Worm (Caenorhabditis elegans) whole organism, L1 larva: ENCODE data around the gene R10E4.7.
A peak's percentile ranks its signal among the peaks of the same experiment; 100 is the strongest.

ENCODE experiments used
- C04F5.9 ChIP-seq: sonication (generic microtip); optimal IDR thresholded peaks from 2 replicates; lab custom pipeline; 2016; ENCODE audit warnings: missing genetic modification characterization, missing compliant biosample characterization
- C16A3.4 ChIP-seq: fragments of 150-350 bp; optimal IDR thresholded peaks from 2 replicates; lab custom pipeline; 2014; ENCODE audit warnings: missing biosample characterization, missing genetic modification characterization
- C34B4.2 ChIP-seq: sonication (generic microtip); optimal IDR thresholded peaks from 2 replicates; lab custom pipeline; 2017; ENCODE audit warnings: mild to moderate bottlenecking, missing genetic modification characterization, missing compliant biosample characterization
- Y116A8C.19 ChIP-seq: sonication (generic microtip); optimal IDR thresholded peaks from 2 replicates; lab custom pipeline; 2016; ENCODE audit warnings: missing compliant biosample characterization, missing genetic modification characterization, borderline replicate concordance
- aha-1 ChIP-seq: fragments of 150-350 bp; optimal IDR thresholded peaks from 2 replicates; lab custom pipeline; 2014; ENCODE audit warnings: missing biosample characterization, missing genetic modification characterization
- aly-2 ChIP-seq: fragments of 150-350 bp; optimal IDR thresholded peaks from 2 replicates; lab custom pipeline; 2014; ENCODE audit warnings: missing biosample characterization, missing genetic modification characterization
- ama-1 ChIP-seq: fragments of 150-350 bp; optimal IDR thresholded peaks from 2 replicates; lab custom pipeline; 2014
- ceh-63 ChIP-seq: fragments of 200-800 bp; sonication (Bioruptor generic); optimal IDR thresholded peaks from 2 replicates; lab custom pipeline; 2018; ENCODE audit warnings: mild to moderate bottlenecking, missing genetic modification characterization, missing compliant biosample characterization
- ceh-8 ChIP-seq: fragments of 200-800 bp; sonication (Bioruptor generic); optimal IDR thresholded peaks from 2 replicates; lab custom pipeline; 2018; ENCODE audit warnings: mild to moderate bottlenecking, missing genetic modification characterization, moderate library complexity, missing compliant biosample characterization
- ceh-82 ChIP-seq, 3 experiments: fragments of 150-350 bp in 1 of 3; sonication (generic microtip) in 2 of 3; optimal IDR thresholded peaks; 2 replicates each; lab custom pipeline; 2014 to 2017; ENCODE audit warnings: missing biosample characterization in 3 of 3, missing genetic modification characterization in 3 of 3
- ceh-88 ChIP-seq: fragments of 200-800 bp; sonication (Bioruptor generic); IDR thresholded peaks from 2 replicates; pipeline ENCODE4 v1.3.6; 2022; ENCODE audit warnings: missing genetic modification characterization, missing compliant biosample characterization
- ceh-90 ChIP-seq: sonication (generic microtip); optimal IDR thresholded peaks from 2 replicates; lab custom pipeline; 2016; ENCODE audit warnings: missing genetic modification characterization, missing compliant biosample characterization
- ces-1 ChIP-seq: fragments of 150-350 bp; optimal IDR thresholded peaks from 2 replicates; lab custom pipeline; 2014; ENCODE audit warnings: missing biosample characterization, missing genetic modification reagents, missing genetic modification characterization
- dpl-1 ChIP-seq, 3 experiments: fragments of 150-350 bp in 2 of 3; sonication (generic microtip) in 1 of 3; optimal IDR thresholded peaks; 2 replicates each; lab custom pipeline; 2014 to 2017; ENCODE audit warnings: missing biosample characterization in 3 of 3, missing genetic modification characterization in 3 of 3, missing genetic modification reagents in 3 of 3
- dsc-1 ChIP-seq: sonication (generic microtip); optimal IDR thresholded peaks from 2 replicates; lab custom pipeline; 2016; ENCODE audit warnings: mild to moderate bottlenecking, missing genetic modification characterization, missing compliant biosample characterization
- egl-27 ChIP-seq, 2 experiments: fragments of 150-350 bp in 1 of 2; sonication (generic microtip); optimal IDR thresholded peaks; 3 replicates each; lab custom pipeline; 2017 to 2018; ENCODE audit warnings: missing biosample characterization in 2 of 2, missing genetic modification characterization in 2 of 2, missing genetic modification reagents in 2 of 2
- ets-5 ChIP-seq: fragments of 200-800 bp; sonication (Bioruptor generic); IDR thresholded peaks from 2 replicates; pipeline ENCODE4 v1.3.6; 2022; ENCODE audit warnings: missing genetic modification characterization, missing compliant biosample characterization
- fkh-4 ChIP-seq: sonication (generic microtip); optimal IDR thresholded peaks from 2 replicates; lab custom pipeline; 2016; ENCODE audit warnings: missing compliant biosample characterization, missing genetic modification characterization, borderline replicate concordance
- fkh-8 ChIP-seq: sonication (generic microtip); optimal IDR thresholded peaks from 2 replicates; lab custom pipeline; 2016; ENCODE audit warnings: mild to moderate bottlenecking, missing genetic modification characterization, missing compliant biosample characterization
- hlh-17 ChIP-seq: fragments of 200-800 bp; sonication (Bioruptor generic); optimal IDR thresholded peaks from 2 replicates; lab custom pipeline; 2018; ENCODE audit warnings: missing genetic modification characterization, mild to moderate bottlenecking, missing compliant biosample characterization, moderate library complexity, borderline replicate concordance
- hlh-4 ChIP-seq: sonication (generic microtip); optimal IDR thresholded peaks from 2 replicates; lab custom pipeline; 2016; ENCODE audit warnings: mild to moderate bottlenecking, missing genetic modification characterization, missing compliant biosample characterization
- hpl-2 ChIP-seq: fragments of 150-350 bp; optimal IDR thresholded peaks from 2 replicates; lab custom pipeline; 2014; ENCODE audit warnings: missing biosample characterization, missing genetic modification reagents, missing genetic modification characterization
- isw-1 ChIP-seq: fragments of 200-800 bp; sonication (Bioruptor generic); IDR thresholded peaks from 2 replicates; pipeline ENCODE4 v1.3.6; 2022; ENCODE audit warnings: missing genetic modification characterization, missing compliant biosample characterization
- jun-1 ChIP-seq: fragments of 150-350 bp; optimal IDR thresholded peaks from 2 replicates; lab custom pipeline; 2014; ENCODE audit warnings: missing biosample characterization, missing genetic modification reagents, missing genetic modification characterization
- lin-39 ChIP-seq: fragments of 150-350 bp; optimal IDR thresholded peaks from 2 replicates; lab custom pipeline; 2014; ENCODE audit warnings: missing biosample characterization, missing genetic modification reagents, missing genetic modification characterization
- lir-3 ChIP-seq: sonication (generic microtip); optimal IDR thresholded peaks from 2 replicates; lab custom pipeline; 2016; ENCODE audit warnings: mild to moderate bottlenecking, missing genetic modification characterization, moderate library complexity, missing compliant biosample characterization; ENCODE audit not compliant: poor library complexity
- mef-2 ChIP-seq: fragments of 150-350 bp; optimal IDR thresholded peaks from 2 replicates; lab custom pipeline; 2014; ENCODE audit warnings: missing biosample characterization, missing genetic modification characterization
- mep-1 ChIP-seq: fragments of 150-350 bp; optimal IDR thresholded peaks from 2 replicates; lab custom pipeline; 2014; ENCODE audit warnings: missing biosample characterization, missing genetic modification characterization
- nhr-11 ChIP-seq: fragments of 150-350 bp; optimal IDR thresholded peaks from 2 replicates; lab custom pipeline; 2014; ENCODE audit warnings: missing biosample characterization, missing genetic modification characterization
- nhr-12 ChIP-seq: sonication (generic microtip); optimal IDR thresholded peaks from 2 replicates; lab custom pipeline; 2017; ENCODE audit warnings: missing biosample characterization, missing genetic modification characterization
- nhr-19 ChIP-seq: fragments of 200-800 bp; sonication (Bioruptor generic); conservative IDR thresholded peaks from 2 replicates; pipeline ENCODE4 v1.3.6; 2022; ENCODE audit warnings: missing genetic modification characterization, missing compliant biosample characterization
- nhr-237 ChIP-seq: fragments of 150-350 bp; optimal IDR thresholded peaks from 2 replicates; lab custom pipeline; 2014; ENCODE audit warnings: missing biosample characterization, missing genetic modification characterization
- nhr-28 ChIP-seq: fragments of 150-350 bp; optimal IDR thresholded peaks from 2 replicates; lab custom pipeline; 2014; ENCODE audit warnings: missing biosample characterization, missing genetic modification characterization
- nhr-47 ChIP-seq: sonication (generic microtip); optimal IDR thresholded peaks from 2 replicates; lab custom pipeline; 2016; ENCODE audit warnings: mild to moderate bottlenecking, missing genetic modification characterization, moderate library complexity, missing compliant biosample characterization
- nhr-71 ChIP-seq: sonication (generic microtip); optimal IDR thresholded peaks from 2 replicates; lab custom pipeline; 2016; ENCODE audit warnings: mild to moderate bottlenecking, missing genetic modification characterization, moderate library complexity, missing compliant biosample characterization
- nhr-76 ChIP-seq: sonication (generic microtip); optimal IDR thresholded peaks from 2 replicates; lab custom pipeline; 2017; ENCODE audit warnings: missing biosample characterization, missing genetic modification characterization
- nhr-77 ChIP-seq: fragments of 150-350 bp; optimal IDR thresholded peaks from 2 replicates; lab custom pipeline; 2014; ENCODE audit warnings: missing biosample characterization, missing genetic modification characterization
- nhr-84 ChIP-seq: sonication (generic microtip); optimal IDR thresholded peaks from 2 replicates; lab custom pipeline; 2017; ENCODE audit warnings: missing biosample characterization, missing genetic modification characterization
- nhr-85 ChIP-seq: sonication (generic microtip); peaks from one replicate; lab custom pipeline; 2016; ENCODE audit warnings: missing genetic modification characterization, inconsistent platforms, missing compliant biosample characterization
- nhr-90 ChIP-seq: sonication (generic microtip); optimal IDR thresholded peaks from 2 replicates; lab custom pipeline; 2016; ENCODE audit warnings: mild to moderate bottlenecking, missing genetic modification characterization, missing compliant biosample characterization; ENCODE audit not compliant: poor library complexity
- pax-3 ChIP-seq: fragments of 200-800 bp; sonication (Bioruptor generic); optimal IDR thresholded peaks from 2 replicates; lab custom pipeline; 2018; ENCODE audit warnings: mild to moderate bottlenecking, missing genetic modification characterization, moderate library complexity, missing compliant biosample characterization
- snpc-4 ChIP-seq: fragments of 150-350 bp; optimal IDR thresholded peaks from 2 replicates; lab custom pipeline; 2014; ENCODE audit warnings: missing biosample characterization, missing genetic modification characterization
- snu-23 ChIP-seq: sonication (generic microtip); optimal IDR thresholded peaks from 2 replicates; lab custom pipeline; 2016; ENCODE audit warnings: missing genetic modification characterization, missing compliant biosample characterization
- sox-4 ChIP-seq: sonication (generic microtip); optimal IDR thresholded peaks from 2 replicates; lab custom pipeline; 2016; ENCODE audit warnings: missing genetic modification characterization, missing compliant biosample characterization
- sptf-1 ChIP-seq: fragments of 150-350 bp; optimal IDR thresholded peaks from 2 replicates; lab custom pipeline; 2014; ENCODE audit warnings: missing biosample characterization, missing genetic modification characterization
- sup-37 ChIP-seq: fragments of 200-800 bp; sonication (Bioruptor generic); optimal IDR thresholded peaks from 2 replicates; lab custom pipeline; 2018; ENCODE audit warnings: mild to moderate bottlenecking, missing genetic modification characterization, missing compliant biosample characterization
- tbx-2 ChIP-seq: sonication (generic microtip); optimal IDR thresholded peaks from 2 replicates; lab custom pipeline; 2016; ENCODE audit warnings: missing genetic modification characterization, missing compliant biosample characterization
- tlp-1 ChIP-seq: fragments of 150-350 bp; optimal IDR thresholded peaks from 2 replicates; lab custom pipeline; 2014; ENCODE audit warnings: missing biosample characterization, missing genetic modification characterization
- unc-130 ChIP-seq: fragments of 150-350 bp; optimal IDR thresholded peaks from 2 replicates; lab custom pipeline; 2017; ENCODE audit warnings: missing biosample characterization, missing genetic modification characterization, inconsistent platforms
- unc-30 ChIP-seq: sonication (generic microtip); optimal IDR thresholded peaks from 2 replicates; lab custom pipeline; 2017; ENCODE audit warnings: missing biosample characterization, missing genetic modification characterization
- unc-86 ChIP-seq: sonication (generic microtip); optimal IDR thresholded peaks from 2 replicates; lab custom pipeline; 2016; ENCODE audit warnings: missing genetic modification characterization, missing compliant biosample characterization
- unc-98 ChIP-seq: fragments of 200-800 bp; sonication (Bioruptor generic); IDR thresholded peaks from 2 replicates; pipeline ENCODE4 v1.3.6; 2022; ENCODE audit warnings: missing genetic modification characterization, missing compliant biosample characterization
- vab-15 ChIP-seq: sonication (generic microtip); optimal IDR thresholded peaks from 2 replicates; lab custom pipeline; 2017; ENCODE audit warnings: missing genotype, mild to moderate bottlenecking, missing genetic modification characterization, missing compliant biosample characterization
- xbp-1 ChIP-seq: sonication (generic microtip); optimal IDR thresholded peaks from 2 replicates; lab custom pipeline; 2016; ENCODE audit warnings: missing genetic modification characterization, missing compliant biosample characterization
- zag-1 ChIP-seq: fragments of 150-350 bp; optimal IDR thresholded peaks from 2 replicates; lab custom pipeline; 2014; ENCODE audit warnings: missing biosample characterization, missing genetic modification characterization

Gene R10E4.7

ce11 chrIII:4343070-4343469 is 48.5 kb downstream of the R10E4.7 start, which contains the start of the genes B0285.3 and lcmt-1:
Gene B0285.3, minus strand, starts transcription at chrIII:4343336.
Gene lcmt-1, plus strand, starts transcription at chrIII:4343446.
- TF ChIP-seq nhr-76 (tag; lab: Kevin White, UChicago) (no peak), unc-130 (tag; lab: Kevin White, UChicago) (no peak), ceh-8 (GFP tag; lab: Kevin White, UChicago) (no peak), tlp-1 (tag; lab: Kevin White, UChicago) (no peak), isw-1 (GFP tag; lab: Robert Waterston, UW) (peak; percentile 5; the same call in 1 of the 2 replicates), sox-4 (peak; percentile 58), aly-2 (tag; lab: Kevin White, UChicago) (no peak), nhr-47 (tag; lab: Kevin White, UChicago) (peak; percentile 75), lin-39 (tag; lab: Kevin White, UChicago) (no peak), hlh-4 (tag; lab: Kevin White, UChicago) (peak; percentile 42), sptf-1 (tag; lab: Kevin White, UChicago) (no peak), ces-1 (GFP tag; lab: Kevin White, UChicago) (no peak), ceh-90 (peak; percentile 84), unc-86 (peak; percentile 31), nhr-19 (GFP tag; lab: Robert Waterston, UW) (peak; percentile 49), lir-3 (tag; lab: Kevin White, UChicago) (peak; percentile 87), unc-98 (no peak), egl-27 (tag; optimal IDR thresholded peaks at IDR 0.05; lab: Kevin White, UChicago) (no peak), nhr-84 (tag; lab: Kevin White, UChicago) (no peak), aha-1 (tag; lab: Kevin White, UChicago) (no peak), nhr-77 (tag; lab: Kevin White, UChicago) (no peak), fkh-8 (tag; lab: Kevin White, UChicago) (peak; percentile 38), unc-30 (tag; lab: Kevin White, UChicago) (no peak), ama-1 (no peak), C04F5.9 (tag; lab: Kevin White, UChicago) (peak; percentile 51), zag-1 (tag; lab: Kevin White, UChicago) (no peak), sup-37 (GFP tag; lab: Kevin White, UChicago) (no peak), ceh-88 (GFP tag; lab: Robert Waterston, UW) (no peak), fkh-4 (tag; lab: Kevin White, UChicago) (peak; percentile 75), nhr-237 (tag; lab: Kevin White, UChicago) (no peak), C16A3.4 (tag; lab: Kevin White, UChicago) (no peak), snpc-4 (tag; lab: Kevin White, UChicago) (peak; percentile 23), vab-15 (tag; lab: Kevin White, UChicago) (no peak), nhr-11 (no peak), snu-23 (GFP tag; lab: Kevin White, UChicago) (peak; percentile 68), nhr-12 (tag; lab: Kevin White, UChicago) (no peak), nhr-28 (tag; lab: Kevin White, UChicago) (no peak), C34B4.2 (tag; lab: Kevin White, UChicago) (no peak), hlh-17 (GFP tag; lab: Kevin White, UChicago) (no peak), ceh-82 (tag; optimal IDR thresholded peaks at IDR 0.05; lab: Kevin White, UChicago) (peak in 2 of 3 experiments; percentile 8 to 26), dsc-1 (tag; lab: Kevin White, UChicago) (peak; percentile 75), dpl-1 (GFP tag; optimal IDR thresholded peaks at IDR 0.05; lab: Kevin White, UChicago) (peak; percentile 24 to 60 (median 50)), nhr-85 (tag; lab: Kevin White, UChicago) (peak; percentile 82), mep-1 (tag; lab: Kevin White, UChicago) (peak; percentile 70), xbp-1 (tag; lab: Kevin White, UChicago) (peak; percentile 67), mef-2 (tag; lab: Kevin White, UChicago) (no peak), hpl-2 (GFP tag; lab: Kevin White, UChicago) (no peak), nhr-90 (peak; percentile 70), pax-3 (tag; lab: Kevin White, UChicago) (peak; percentile 12), jun-1 (tag; lab: Kevin White, UChicago) (no peak), tbx-2 (tag; lab: Kevin White, UChicago) (peak; percentile 69), nhr-71 (tag; lab: Kevin White, UChicago) (peak; percentile 73), Y116A8C.19 (tag; lab: Kevin White, UChicago) (no peak), ceh-63 (GFP tag; lab: Kevin White, UChicago) (no peak), ets-5 (no peak)
